Worm (Caenorhabditis elegans) whole organism, late embryonic: Measurements from ENCODE around the gene copz-1.
"Not testable (repeated sequence)": the region's sequence is repeated elsewhere in the genome, so short reads cannot be mapped to it uniquely, and the experiment has no call there.

ENCODE experiments used
- K09A11.1 ChIP-seq: sonication (generic microtip); optimal IDR thresholded peaks from 2 replicates; lab custom pipeline; 2017; ENCODE audit warnings: antibody characterized with exemption, mild to moderate bottlenecking, missing genetic modification characterization, missing compliant biosample characterization; ENCODE audit not compliant: insufficient read depth
- hlh-30 ChIP-seq: sonication (generic microtip); optimal IDR thresholded peaks from 2 replicates; lab custom pipeline; 2017; ENCODE audit warnings: antibody characterized with exemption, missing genetic modification characterization, missing compliant biosample characterization; ENCODE audit not compliant: insufficient read depth
- pqm-1 ChIP-seq: sonication (generic microtip); optimal IDR thresholded peaks from 2 replicates; lab custom pipeline; 2016; ENCODE audit warnings: missing genetic modification characterization, missing compliant biosample characterization

copz-1 gene

DNA sequence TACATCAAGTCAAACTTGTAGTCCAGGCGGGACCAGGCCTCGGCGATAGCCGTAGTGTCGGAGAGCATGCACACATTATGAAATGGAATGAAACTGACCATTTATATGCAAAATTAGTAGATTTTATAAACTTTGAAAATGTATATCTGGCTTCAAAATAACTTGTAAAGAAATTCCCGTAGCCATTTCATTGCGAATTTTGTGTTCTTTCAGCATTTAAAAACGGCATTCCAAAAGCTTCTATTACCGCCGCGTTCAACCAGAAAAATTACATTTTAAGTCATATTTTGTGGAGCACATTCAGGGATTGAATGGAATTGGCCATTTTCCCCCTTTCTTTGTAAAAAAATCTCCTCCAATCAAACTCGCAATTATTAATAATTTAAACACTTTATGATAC is 50.2 kb downstream of the copz-1 start, which contains the start of gene Y19D2B.1:
TSS of gene Y19D2B.1 (minus strand) at position 101 of the 400 bp plus-strand sequence.
- not testable (repeated sequence) for TF ChIP-seq K09A11.1; hlh-30 (tag; lab: Kevin White, UChicago); pqm-1 (tag; lab: Kevin White, UChicago)
